Fruit fly (Drosophila melanogaster) whole organism, embryonic: ENCODE results near the gene ZnT35C.

Experiments used
- Atf-2 ChIP-seq: fragments of 200-800 bp; sonication (Bioruptor generic); optimal IDR thresholded peaks from 2 replicates; lab custom pipeline; 2016; ENCODE audit warnings: missing biosample characterization, missing genetic modification characterization
- Blimp-1 ChIP-seq: fragments of 200-800 bp; sonication (Bioruptor generic); optimal IDR thresholded peaks from 3 replicates; lab custom pipeline; 2018; ENCODE audit warnings: missing biosample characterization, missing genetic modification characterization, mild to moderate bottlenecking, moderate library complexity, missing genetic modification reagents
- CG10267 ChIP-seq: fragments of 200-800 bp; sonication (Bioruptor generic); optimal IDR thresholded peaks from 2 replicates; lab custom pipeline; 2018; ENCODE audit warnings: missing biosample characterization, mild to moderate bottlenecking, missing genetic modification characterization, moderate library complexity
- CG11247 ChIP-seq: fragments of 200-800 bp; sonication (Bioruptor generic); IDR thresholded peaks from 2 replicates; pipeline ENCODE4 v1.3.6; 2022; ENCODE audit warnings: missing biosample characterization, missing genetic modification characterization
- CG14965 ChIP-seq: fragments of 200-800 bp; sonication (Bioruptor generic); optimal IDR thresholded peaks from 2 replicates; lab custom pipeline; 2016; ENCODE audit warnings: missing biosample characterization, missing genetic modification characterization, borderline replicate concordance
- CG18764 ChIP-seq: fragments of 200-800 bp; sonication (Bioruptor generic); optimal IDR thresholded peaks from 3 replicates; lab custom pipeline; 2016; ENCODE audit warnings: missing biosample characterization, missing genetic modification characterization
- CG2199 ChIP-seq: fragments of 200-800 bp; sonication (Bioruptor generic); IDR thresholded peaks from 3 replicates; pipeline ENCODE4 v1.3.6; 2022; ENCODE audit warnings: missing biosample characterization, missing genetic modification characterization
- CG30020 ChIP-seq: fragments of 200-800 bp; optimal IDR thresholded peaks from 2 replicates; lab custom pipeline; 2019; ENCODE audit warnings: missing biosample characterization, mild to moderate bottlenecking, missing genetic modification characterization, moderate library complexity
- CG31365 ChIP-seq: fragments of 200-800 bp; sonication (Bioruptor generic); optimal IDR thresholded peaks from 2 replicates; lab custom pipeline; 2018; ENCODE audit warnings: missing biosample characterization, mild to moderate bottlenecking, missing genetic modification characterization
- CG3847 ChIP-seq: fragments of 200-800 bp; sonication (Bioruptor generic); IDR thresholded peaks from 2 replicates; pipeline ENCODE4 v1.3.6; 2022; ENCODE audit warnings: missing biosample characterization, missing genetic modification characterization
- CG4707 ChIP-seq: fragments of 200-800 bp; sonication (Bioruptor generic); optimal IDR thresholded peaks from 2 replicates; lab custom pipeline; 2018; ENCODE audit warnings: missing biosample characterization, mild to moderate bottlenecking, missing genetic modification characterization, moderate library complexity
- CG6175 ChIP-seq: fragments of 200-800 bp; sonication (Bioruptor generic); IDR thresholded peaks from 3 replicates; pipeline ENCODE4 v1.3.6; 2022; ENCODE audit warnings: missing biosample characterization, missing genetic modification characterization
- CG7786 ChIP-seq: fragments of 200-800 bp; sonication (Bioruptor generic); optimal IDR thresholded peaks from 2 replicates; lab custom pipeline; 2016; ENCODE audit warnings: missing biosample characterization, missing genetic modification characterization
- CG8281 ChIP-seq: fragments of 200-800 bp; sonication (Bioruptor generic); optimal IDR thresholded peaks from 2 replicates; lab custom pipeline; 2018; ENCODE audit warnings: missing biosample characterization, mild to moderate bottlenecking, missing genetic modification characterization, moderate library complexity
- CG8290 ChIP-seq, 3 experiments: fragments of 200-800 bp; sonication (Bioruptor generic); optimal IDR thresholded peaks; 2 replicates each; lab custom pipeline; 2016 to 2019; ENCODE audit warnings: missing biosample characterization in 3 of 3, missing genetic modification characterization in 3 of 3, mild to moderate bottlenecking in 2 of 3, moderate library complexity in 1 of 3
- CG8388 ChIP-seq: fragments of 200-800 bp; sonication (Bioruptor generic); optimal IDR thresholded peaks from 2 replicates; lab custom pipeline; 2019; ENCODE audit warnings: missing biosample characterization, mild to moderate bottlenecking, missing genetic modification characterization, moderate library complexity
- CG9932 ChIP-seq: fragments of 200-800 bp; sonication (Bioruptor generic); IDR thresholded peaks from 2 replicates; pipeline ENCODE4 v1.3.6; 2022; ENCODE audit warnings: missing biosample characterization, missing genetic modification characterization
- CHES-1-like ChIP-seq: fragments of 200-800 bp; sonication (Bioruptor generic); optimal IDR thresholded peaks from 2 replicates; lab custom pipeline; 2016; ENCODE audit warnings: missing biosample characterization, missing genetic modification characterization
- Chrac-16 ChIP-seq: fragments of 200-800 bp; sonication (Bioruptor generic); optimal IDR thresholded peaks from 3 replicates; lab custom pipeline; 2016; ENCODE audit warnings: missing biosample characterization, missing genetic modification characterization
- CoRest ChIP-seq: fragments of 200-800 bp; sonication (Bioruptor generic); optimal IDR thresholded peaks from 3 replicates; lab custom pipeline; 2018; ENCODE audit warnings: missing biosample characterization, mild to moderate bottlenecking, missing genetic modification characterization, moderate library complexity
- Dad ChIP-seq: fragments of 200-800 bp; sonication (Bioruptor generic); optimal IDR thresholded peaks from 3 replicates; lab custom pipeline; 2016; ENCODE audit warnings: missing biosample characterization, missing genetic modification characterization
- Dll ChIP-seq: fragments of 200-800 bp; sonication (Bioruptor generic); IDR thresholded peaks from 4 replicates; pipeline ENCODE4 v1.3.6; 2022; ENCODE audit warnings: missing biosample characterization, missing genetic modification characterization; ENCODE audit not compliant: partially characterized antibody
- Doc2 ChIP-seq: fragments of 200-800 bp; sonication (Bioruptor generic); IDR thresholded peaks from 2 replicates; pipeline ENCODE4 v1.3.6; 2022; ENCODE audit warnings: missing biosample characterization, missing genetic modification characterization
- E2f2 ChIP-seq: fragments of 200-800 bp; sonication (Bioruptor generic); IDR thresholded peaks from 2 replicates; pipeline ENCODE4 v1.3.6; 2022; ENCODE audit warnings: missing biosample characterization, missing genetic modification characterization
- HHEX ChIP-seq: fragments of 200-800 bp; sonication (Bioruptor generic); optimal IDR thresholded peaks from 3 replicates; lab custom pipeline; 2017; ENCODE audit warnings: missing biosample characterization, mild to moderate bottlenecking, missing genetic modification characterization, missing genetic modification reagents
- Hey ChIP-seq: fragments of 200-800 bp; sonication (Bioruptor generic); optimal IDR thresholded peaks from 3 replicates; lab custom pipeline; 2018; ENCODE audit warnings: missing biosample characterization, mild to moderate bottlenecking, missing genetic modification characterization
- Hr39 ChIP-seq: fragments of >200 bp; optimal IDR thresholded peaks from 2 replicates; lab custom pipeline; 2017
- Jarid2 ChIP-seq: fragments of 200-800 bp; sonication (Bioruptor generic); optimal IDR thresholded peaks from 3 replicates; lab custom pipeline; 2017; ENCODE audit warnings: mild to moderate bottlenecking, missing biosample characterization, missing genetic modification reagents, missing genetic modification characterization
- Lpt ChIP-seq: fragments of >200 bp; optimal IDR thresholded peaks from 2 replicates; lab custom pipeline; 2018; ENCODE audit warnings: missing biosample characterization, missing genetic modification characterization
- NfI ChIP-seq: fragments of 200-800 bp; sonication (Bioruptor generic); optimal IDR thresholded peaks from 3 replicates; lab custom pipeline; 2018; ENCODE audit warnings: missing biosample characterization, mild to moderate bottlenecking, missing genetic modification characterization, moderate library complexity
- Oli ChIP-seq: fragments of 200-800 bp; sonication (Bioruptor generic); optimal IDR thresholded peaks from 2 replicates; lab custom pipeline; 2018; ENCODE audit warnings: missing biosample characterization, mild to moderate bottlenecking, missing genetic modification characterization, moderate library complexity
- Scr ChIP-seq: fragments of 200-800 bp; sonication (Bioruptor generic); IDR thresholded peaks from 2 replicates; pipeline ENCODE4 v1.3.6; 2022; ENCODE audit warnings: missing biosample characterization, missing genetic modification characterization; ENCODE audit not compliant: partially characterized antibody
- da ChIP-seq: fragments of 200-800 bp; sonication (Bioruptor generic); optimal IDR thresholded peaks from 2 replicates; lab custom pipeline; 2016; ENCODE audit warnings: missing biosample characterization, missing genetic modification characterization
- danr ChIP-seq: fragments of 200-800 bp; sonication (Bioruptor generic); IDR thresholded peaks from 2 replicates; pipeline ENCODE4 v1.3.6; 2022; ENCODE audit warnings: missing biosample characterization, missing genetic modification characterization
- ems ChIP-seq: fragments of 200-800 bp; sonication (Bioruptor generic); optimal IDR thresholded peaks from 3 replicates; lab custom pipeline; 2016; ENCODE audit warnings: missing biosample characterization, missing genetic modification characterization
- esg ChIP-seq: fragments of 200-800 bp; sonication (Bioruptor generic); conservative IDR thresholded peaks from 2 replicates; pipeline ENCODE4 v1.3.6; 2022; ENCODE audit warnings: missing biosample characterization, missing genetic modification characterization
- gro ChIP-seq: fragments of 200-800 bp; sonication (Bioruptor generic); optimal IDR thresholded peaks from 2 replicates; lab custom pipeline; 2016; ENCODE audit warnings: missing biosample characterization, missing genetic modification characterization
- jing ChIP-seq: fragments of 200-800 bp; sonication (Bioruptor generic); optimal IDR thresholded peaks from 2 replicates; lab custom pipeline; 2018; ENCODE audit warnings: missing biosample characterization, mild to moderate bottlenecking, missing genetic modification characterization
- kah ChIP-seq: fragments of 200-800 bp; sonication (Bioruptor generic); optimal IDR thresholded peaks from 2 replicates; lab custom pipeline; 2018; ENCODE audit warnings: missing biosample characterization, mild to moderate bottlenecking, missing genetic modification characterization
- odd ChIP-seq: fragments of 200-800 bp; sonication (Bioruptor generic); optimal IDR thresholded peaks from 2 replicates; lab custom pipeline; 2017; ENCODE audit warnings: missing biosample characterization, mild to moderate bottlenecking, missing genetic modification characterization
- pb ChIP-seq: fragments of 200-800 bp; sonication (Bioruptor generic); optimal IDR thresholded peaks from 3 replicates; lab custom pipeline; 2016; ENCODE audit warnings: missing biosample characterization, missing genetic modification characterization
- psq ChIP-seq: fragments of 200-800 bp; sonication (Bioruptor generic); optimal IDR thresholded peaks from 2 replicates; lab custom pipeline; 2017; ENCODE audit warnings: missing biosample characterization, missing genetic modification characterization
- row ChIP-seq: fragments of 200-800 bp; sonication (Bioruptor generic); IDR thresholded peaks from 3 replicates; pipeline ENCODE4 v1.3.6; 2022; ENCODE audit warnings: missing biosample characterization, missing genetic modification characterization
- sc ChIP-seq, 3 experiments: fragments of >200 bp in 2 of 3; fragments of 200-800 bp in 1 of 3; sonication (Bioruptor generic) in 1 of 3; optimal IDR thresholded peaks; 2 replicates in 2 of 3; 3 replicates in 1 of 3; lab custom pipeline; 2017; ENCODE audit warnings: mild to moderate bottlenecking in 1 of 3, missing biosample characterization in 1 of 3, missing genetic modification characterization in 1 of 3, missing genetic modification reagents in 1 of 3
- schlank ChIP-seq: fragments of 200-800 bp; sonication (Bioruptor generic); optimal IDR thresholded peaks from 2 replicates; lab custom pipeline; 2018; ENCODE audit warnings: missing biosample characterization, mild to moderate bottlenecking, missing genetic modification characterization
- sqz ChIP-seq: fragments of 200-800 bp; sonication (Bioruptor generic); optimal IDR thresholded peaks from 3 replicates; lab custom pipeline; 2018; ENCODE audit warnings: missing biosample characterization, mild to moderate bottlenecking, missing genetic modification characterization
- trh ChIP-seq: fragments of 200-800 bp; sonication (Bioruptor generic); optimal IDR thresholded peaks from 2 replicates; lab custom pipeline; 2016; ENCODE audit warnings: missing biosample characterization, missing genetic modification characterization
- twi ChIP-seq: fragments of 200-800 bp; optimal IDR thresholded peaks from 2 replicates; lab custom pipeline; 2019; ENCODE audit warnings: missing biosample characterization, mild to moderate bottlenecking, missing genetic modification characterization, moderate library complexity
- vfl ChIP-seq: fragments of 200-800 bp; sonication (Bioruptor generic); optimal IDR thresholded peaks from 2 replicates; lab custom pipeline; 2016; ENCODE audit warnings: missing biosample characterization, missing genetic modification characterization

ZnT35C gene

DNA sequence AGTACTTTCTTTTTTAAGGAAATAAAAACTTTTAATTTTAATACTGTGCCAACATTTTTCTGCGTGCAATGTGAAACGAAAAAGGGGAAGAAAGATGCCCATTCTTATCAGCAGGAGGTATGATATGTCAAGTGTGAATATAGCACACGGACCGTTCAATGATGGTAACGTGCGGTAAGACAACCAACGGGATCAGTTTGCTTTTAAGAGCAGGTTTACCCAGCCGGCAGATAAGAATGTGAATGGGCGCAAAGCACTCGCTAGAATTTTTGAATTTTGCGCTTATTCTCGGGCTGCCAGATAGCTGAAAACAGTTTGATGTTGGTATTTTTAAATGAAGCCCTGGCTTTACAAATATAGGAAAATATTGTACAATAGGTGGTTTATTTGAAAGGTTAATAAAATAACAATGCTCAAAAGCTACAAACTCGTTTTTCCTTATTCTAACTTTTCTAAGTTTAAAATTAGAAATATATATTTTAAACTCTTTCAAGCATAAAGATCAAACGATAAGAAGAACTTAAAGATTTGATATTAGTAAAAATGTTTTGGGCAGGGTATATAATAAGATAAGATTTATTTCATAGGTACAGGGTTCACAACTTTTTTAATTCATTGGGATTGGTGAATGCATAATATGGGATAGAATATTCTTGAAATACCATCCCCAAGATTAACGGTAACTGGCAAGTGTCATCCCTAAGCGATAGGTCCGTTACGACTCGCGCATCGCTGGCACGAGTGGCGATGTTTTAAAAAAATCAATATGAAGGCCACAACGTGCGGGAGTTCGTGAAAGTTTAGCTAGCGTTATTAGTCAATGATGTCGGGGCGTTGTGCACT lies 870 bp upstream of the ZnT35C start, which contains the start of gene dao (continued):
- TF ChIP-seq CG6175 (GFP tag; lab: Robert Waterston, UW) (no peak), Blimp-1 (GFP tag; lab: Kevin White, UChicago) (peak; percentile 35), CoRest (tag; lab: Kevin White, UChicago) (peak; percentile 76), row (GFP tag; lab: Robert Waterston, UW) (peak; percentile 80), CG11247 (GFP tag; lab: Robert Waterston, UW) (peak; percentile 55), psq (GFP tag; lab: Kevin White, UChicago) (no peak), Lpt (GFP tag; lab: Kevin White, UChicago) (no peak), gro (GFP tag; lab: Kevin White, UChicago) (no peak), sqz (no peak), CG10267 (tag; lab: Kevin White, UChicago) (peak; percentile 38), CG7786 (no peak), schlank (tag; lab: Kevin White, UChicago) (no peak), Jarid2 (GFP tag; lab: Kevin White, UChicago) (no peak), Doc2 (GFP tag; lab: Robert Waterston, UW) (no peak), da (GFP tag; lab: Kevin White, UChicago) (no peak), NfI (GFP tag; lab: Kevin White, UChicago) (peak; percentile 15), CG2199 (GFP tag; lab: Robert Waterston, UW) (peak; percentile 33; the same call in 1 of the 3 replicates), Oli (no peak), CG3847 (GFP tag; lab: Robert Waterston, UW) (peak; percentile 6; the same call in 1 of the 2 replicates), Dll (GFP tag; lab: Robert Waterston, UW) (peak; percentile 86), Scr (GFP tag; lab: Robert Waterston, UW) (peak; percentile 80), CG14965 (GFP tag; lab: Kevin White, UChicago) (no peak), jing (GFP tag; lab: Kevin White, UChicago) (no peak), CHES-1-like (GFP tag; lab: Kevin White, UChicago) (no peak), HHEX (GFP tag; lab: Kevin White, UChicago) (no peak), odd (GFP tag; lab: Kevin White, UChicago) (no peak), CG4707 (GFP tag; lab: Kevin White, UChicago) (no peak), Chrac-16 (peak; percentile 52), sc (optimal IDR thresholded peaks at IDR 0.05; lab: Kevin White, UChicago) (no peak), sc (GFP tag; optimal IDR thresholded peaks at IDR 0.05; lab: Kevin White, UChicago) (no peak), danr (GFP tag; lab: Robert Waterston, UW) (no peak), esg (GFP tag; lab: Robert Waterston, UW) (peak; percentile 65), pb (no peak), Dad (GFP tag; lab: Kevin White, UChicago) (no peak), kah (no peak), CG31365 (tag; lab: Kevin White, UChicago) (no peak), CG18764 (no peak), vfl (GFP tag; lab: Kevin White, UChicago) (no peak), CG9932 (GFP tag; lab: Robert Waterston, UW) (peak; percentile 69), CG8281 (tag; lab: Kevin White, UChicago) (no peak), CG8388 (GFP tag; lab: Kevin White, UChicago) (peak; percentile 33), CG8290 (GFP tag; optimal IDR thresholded peaks at IDR 0.05; lab: Kevin White, UChicago) (no peak), CG8290 (tag; optimal IDR thresholded peaks at IDR 0.05; lab: Kevin White, UChicago) (peak in 1 of 2 experiments; percentile 57), Hr39 (no peak), ems (peak; percentile 27), Atf-2 (GFP tag; lab: Kevin White, UChicago) (no peak), trh (GFP tag; lab: Kevin White, UChicago) (no peak), E2f2 (GFP tag; lab: Robert Waterston, UW) (peak; percentile 90), CG30020 (tag; lab: Kevin White, UChicago) (peak; percentile 24), twi (no peak), Hey (tag; lab: Kevin White, UChicago) (no peak)
